Fruit fly (Drosophila melanogaster): ENCODE measurements around the gene Mcm10.

Mcm10 gene

dm6 chr2L:21142972-21143385 lies 36.8 kb upstream of the Mcm10 start, which contains the start of gene pths (continued):
- peak; percentile 77 for TF ChIP-seq HLH4C (GFP tag; IDR thresholded peaks at IDR 0.05; ENCODE audit: partially characterized antibody)
- TF ChIP-seq lov (optimal IDR thresholded peaks at IDR 0.05): no peak
- no peak for TF ChIP-seq lov (GFP tag; IDR thresholded peaks at IDR 0.05)
- no peak for TF ChIP-seq CG14965 (GFP tag; optimal IDR thresholded peaks at IDR 0.05; ENCODE audit: borderline replicate concordance)
- TF ChIP-seq CG10147 (GFP tag; optimal IDR thresholded peaks at IDR 0.05): no peak
- TF ChIP-seq pzg (GFP tag; optimal IDR thresholded peaks at IDR 0.05): peak; percentile 92
- no peak for TF ChIP-seq rib (GFP tag; IDR thresholded peaks at IDR 0.05)
- TF ChIP-seq tap (tag; optimal IDR thresholded peaks at IDR 0.05): no peak
- peak; percentile 88 for TF ChIP-seq knrl (GFP tag; IDR thresholded peaks at IDR 0.05; ENCODE audit: partially characterized antibody)
- TF ChIP-seq pros (GFP tag; optimal IDR thresholded peaks at IDR 0.05): no peak
- no peak for TF ChIP-seq gt (GFP tag; IDR thresholded peaks at IDR 0.05)
- TF ChIP-seq Sin3A (optimal IDR thresholded peaks at IDR 0.05): no peak
- TF ChIP-seq CG11247 (GFP tag; IDR thresholded peaks at IDR 0.05): 0 out of 2 replicates have a peak, but pooled peaks have one; percentile 60
- no peak for TF ChIP-seq bigmax (GFP tag; optimal IDR thresholded peaks at IDR 0.05)
- TF ChIP-seq CG10431 (GFP tag; optimal IDR thresholded peaks at IDR 0.05): no peak
- TF ChIP-seq CG17802 (tag; optimal IDR thresholded peaks at IDR 0.05): peak; percentile 95
- no peak for TF ChIP-seq yki (optimal IDR thresholded peaks at IDR 0.05)
- peak; percentile 79 for TF ChIP-seq inv (GFP tag; IDR thresholded peaks at IDR 0.05; ENCODE audit: partially characterized antibody)
- TF ChIP-seq CTCF (GFP tag; optimal IDR thresholded peaks at IDR 0.05): no peak
- no peak for TF ChIP-seq jing (GFP tag; optimal IDR thresholded peaks at IDR 0.05)
- peak; percentile 4 for TF ChIP-seq NC2α (GFP tag; optimal IDR thresholded peaks at IDR 0.05)
- TF ChIP-seq Ravus (GFP tag; IDR thresholded peaks at IDR 0.05): no peak
- TF ChIP-seq CG2678 (tag; optimal IDR thresholded peaks at IDR 0.05): no peak
- TF ChIP-seq Dll (GFP tag; IDR thresholded peaks at IDR 0.05; ENCODE audit: partially characterized antibody): peak; percentile 70; the same call in 3 of the 4 replicates
- TF ChIP-seq Hmr (GFP tag; optimal IDR thresholded peaks at IDR 0.05): peak; percentile 65
- peak; percentile 59 for TF ChIP-seq CG12391 (tag; optimal IDR thresholded peaks at IDR 0.05)
- TF ChIP-seq Fer3 (tag; optimal IDR thresholded peaks at IDR 0.05): peak; percentile 44
- peak; percentile 59 for TF ChIP-seq CG8944 (GFP tag; optimal IDR thresholded peaks at IDR 0.05)
- TF ChIP-seq Kr (GFP tag; optimal IDR thresholded peaks at IDR 0.05): no peak
- peak; percentile 70 for TF ChIP-seq Ptx1 (GFP tag; IDR thresholded peaks at IDR 0.05)
- TF ChIP-seq CG10959 (GFP tag; IDR thresholded peaks at IDR 0.05): no peak
- no peak for TF ChIP-seq gsb (GFP tag; IDR thresholded peaks at IDR 0.05)
- no peak for TF ChIP-seq bcd (GFP tag; optimal IDR thresholded peaks at IDR 0.05)
- no peak for TF ChIP-seq CG3407 (GFP tag; optimal IDR thresholded peaks at IDR 0.05)
- TF ChIP-seq MESR4 (GFP tag; optimal IDR thresholded peaks at IDR 0.05): peak; percentile 97
- no peak for TF ChIP-seq sim (GFP tag; IDR thresholded peaks at IDR 0.05)
- peak; percentile 38 for TF ChIP-seq fu2 (GFP tag; optimal IDR thresholded peaks at IDR 0.05)
- no peak for TF ChIP-seq trh (GFP tag; optimal IDR thresholded peaks at IDR 0.05)
- TF ChIP-seq CG3995 (GFP tag; optimal IDR thresholded peaks at IDR 0.05): peak; percentile 33
- TF ChIP-seq CG4854 (GFP tag; optimal IDR thresholded peaks at IDR 0.05): no peak
- no peak for TF ChIP-seq CG1647 (GFP tag; optimal IDR thresholded peaks at IDR 0.05)
- no peak for TF ChIP-seq CG8281 (tag; optimal IDR thresholded peaks at IDR 0.05)
- TF ChIP-seq CG11456 (GFP tag; IDR thresholded peaks at IDR 0.05): peak; percentile 75; the same call in 1 of the 3 replicates
- no peak; the same call in 1 of the 3 replicates for TF ChIP-seq ase (GFP tag; IDR thresholded peaks at IDR 0.05)
- peak; percentile 10; the same call in 1 of the 2 replicates for TF ChIP-seq E2f2 (GFP tag; IDR thresholded peaks at IDR 0.05)
- no peak for TF ChIP-seq Meics (GFP tag; optimal IDR thresholded peaks at IDR 0.05)
- TF ChIP-seq Hr3 (GFP tag; optimal IDR thresholded peaks at IDR 0.05): peak; percentile 88
- TF ChIP-seq caup (GFP tag; optimal IDR thresholded peaks at IDR 0.05; ENCODE audit: severe bottlenecking): no peak
- no peak for TF ChIP-seq onecut (GFP tag; IDR thresholded peaks at IDR 0.05)
- TF ChIP-seq CG30403 (GFP tag; optimal IDR thresholded peaks at IDR 0.05): peak; percentile 64
- TF ChIP-seq hb (GFP tag; IDR thresholded peaks at IDR 0.05; ENCODE audit: partially characterized antibody): peak; percentile 78
- no peak for TF ChIP-seq Dek (tag; optimal IDR thresholded peaks at IDR 0.05)
